Fruit fly (Drosophila melanogaster): Measurements from ENCODE around the gene hoe2.

hoe2 gene

DNA sequence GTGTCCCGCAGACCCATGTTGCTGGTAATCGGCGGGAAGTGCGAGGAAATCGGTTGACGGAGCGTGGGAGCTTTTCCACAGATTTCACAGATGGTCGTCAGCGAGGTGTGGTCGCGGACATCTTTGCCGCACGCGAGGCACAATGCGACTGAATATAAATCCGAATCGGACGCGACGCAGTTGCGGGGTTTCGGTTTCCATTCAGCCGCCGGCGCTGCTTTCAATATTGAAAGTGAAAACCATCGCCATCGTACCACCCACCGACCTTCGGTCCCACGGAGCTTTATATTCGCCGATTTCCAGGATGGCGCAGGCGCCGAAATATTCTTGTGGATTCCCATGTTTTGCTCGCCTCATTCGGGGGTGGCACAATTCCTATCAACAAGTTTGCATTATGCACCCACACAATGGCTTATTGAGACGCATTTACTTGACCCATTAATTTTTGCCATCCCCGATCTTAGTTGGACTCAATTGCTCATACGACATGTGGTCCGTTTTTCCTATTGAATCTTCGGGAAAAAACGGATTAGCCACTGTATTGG is at the start of gene hoe2:
Gene hoe2 (minus strand): TSS at position 126 of the 545 bp plus-strand sequence.
- TF ChIP-seq Sin3A (optimal IDR thresholded peaks at IDR 0.05): no peak
- no peak for TF ChIP-seq ttk (optimal IDR thresholded peaks at IDR 0.05)
- no peak for TF ChIP-seq psq (optimal IDR thresholded peaks at IDR 0.05)
- TF ChIP-seq h (optimal IDR thresholded peaks at IDR 0.05): no peak
- TF ChIP-seq insv (optimal IDR thresholded peaks at IDR 0.05): no peak
- no peak for TF ChIP-seq Myc (optimal IDR thresholded peaks at IDR 0.05)

DNA sequence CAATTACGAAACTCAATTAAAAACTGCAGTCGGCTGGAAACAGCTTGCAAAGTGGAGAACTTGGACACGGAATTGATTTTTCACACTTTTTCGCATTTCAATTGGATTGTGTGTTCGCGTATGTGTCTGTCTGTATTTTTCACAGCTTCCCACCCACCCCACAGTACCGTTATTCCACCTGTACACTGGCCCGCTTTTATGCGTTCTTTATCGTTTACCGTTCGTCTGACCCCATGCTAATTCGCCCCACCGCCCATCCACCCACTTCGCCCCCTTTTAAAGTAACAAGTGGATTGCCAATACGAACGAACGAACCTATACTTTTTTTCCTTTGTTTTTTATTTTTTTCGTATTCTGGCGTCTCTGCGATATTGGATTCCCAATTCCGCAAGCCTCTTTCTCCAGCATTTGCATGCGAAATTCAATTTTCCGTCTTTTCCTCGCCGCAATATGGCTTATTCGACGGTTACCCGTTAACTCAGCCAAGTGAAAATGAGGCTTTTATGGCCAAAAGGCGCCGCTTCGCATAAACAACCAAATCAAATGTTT is 45.9 kb upstream of the hoe2 start:
- TF ChIP-seq h (optimal IDR thresholded peaks at IDR 0.05) (no peak), psq (optimal IDR thresholded peaks at IDR 0.05) (no peak), Sin3A (optimal IDR thresholded peaks at IDR 0.05) (no peak), insv (optimal IDR thresholded peaks at IDR 0.05) (no peak), Myc (optimal IDR thresholded peaks at IDR 0.05) (no peak), ttk (optimal IDR thresholded peaks at IDR 0.05) (no peak)

DNA sequence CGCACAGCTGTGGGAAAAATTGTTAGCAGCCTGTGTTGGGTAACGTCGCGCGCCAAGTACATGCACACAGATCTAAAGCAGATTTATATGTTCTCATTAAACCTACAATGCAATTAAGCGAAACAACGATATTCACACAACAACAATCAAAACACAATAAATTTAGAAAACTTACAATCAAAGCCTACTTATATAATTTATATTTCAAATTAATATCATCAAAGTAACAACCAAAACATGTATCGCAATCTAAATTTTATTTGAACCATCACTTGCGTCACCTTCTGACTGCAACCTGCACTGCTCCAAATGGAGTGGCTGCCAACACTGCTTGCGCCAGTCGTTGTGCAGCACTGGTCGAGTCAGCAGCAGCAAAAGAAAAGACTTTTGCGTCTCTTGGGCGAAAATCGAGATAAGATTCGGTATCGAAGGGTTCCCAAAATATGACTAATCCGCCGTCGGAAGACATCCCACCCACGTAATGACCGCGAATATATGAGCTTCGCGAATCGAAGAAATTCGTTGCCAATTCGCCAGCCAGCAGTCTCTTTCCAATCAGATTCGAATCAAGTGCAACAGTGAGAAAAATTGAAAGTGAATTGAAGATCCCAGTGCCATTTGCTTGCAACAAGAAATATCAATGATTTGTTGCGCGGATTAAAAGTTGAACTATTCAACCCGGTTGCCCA is 45.2 kb upstream of the hoe2 start, which contains the start of the genes CG8892 and CG34126:
Gene CG8892 (minus strand): TSS at position 315 of the 689 bp plus-strand sequence.
Gene CG34126 (plus strand): TSS at position 337 of the 689 bp plus-strand sequence.
- TF ChIP-seq psq (optimal IDR thresholded peaks at IDR 0.05) (no peak), insv (optimal IDR thresholded peaks at IDR 0.05) (no peak), Myc (optimal IDR thresholded peaks at IDR 0.05) (no peak)

DNA sequence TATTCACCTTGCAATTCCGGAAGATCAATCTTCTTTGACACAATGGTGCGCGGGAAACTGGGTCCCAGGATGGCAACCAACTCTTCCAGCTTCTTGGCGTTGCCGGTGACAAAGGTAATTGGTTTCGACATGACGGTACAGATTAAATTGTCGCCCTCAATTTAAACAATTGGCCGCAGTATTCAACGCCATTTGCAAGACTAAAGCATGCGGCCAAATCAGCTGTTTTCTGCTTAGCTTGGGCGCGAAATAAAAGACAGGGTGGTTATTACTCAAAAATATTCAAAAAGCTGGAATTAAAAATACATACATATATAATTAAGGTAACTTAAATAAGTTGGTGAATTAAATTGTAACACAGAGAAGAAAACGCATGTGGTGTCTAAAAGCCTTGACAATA is 42.9 kb upstream of the hoe2 start, which contains the start of gene CG8891:
Gene CG8891 (minus strand): TSS at position 242 of the 400 bp plus-strand sequence.
- TF ChIP-seq psq (optimal IDR thresholded peaks at IDR 0.05) (no peak), Myc (optimal IDR thresholded peaks at IDR 0.05) (no peak), Sin3A (optimal IDR thresholded peaks at IDR 0.05) (no peak), h (optimal IDR thresholded peaks at IDR 0.05) (no peak), insv (optimal IDR thresholded peaks at IDR 0.05) (no peak), ttk (optimal IDR thresholded peaks at IDR 0.05) (no peak)

DNA sequence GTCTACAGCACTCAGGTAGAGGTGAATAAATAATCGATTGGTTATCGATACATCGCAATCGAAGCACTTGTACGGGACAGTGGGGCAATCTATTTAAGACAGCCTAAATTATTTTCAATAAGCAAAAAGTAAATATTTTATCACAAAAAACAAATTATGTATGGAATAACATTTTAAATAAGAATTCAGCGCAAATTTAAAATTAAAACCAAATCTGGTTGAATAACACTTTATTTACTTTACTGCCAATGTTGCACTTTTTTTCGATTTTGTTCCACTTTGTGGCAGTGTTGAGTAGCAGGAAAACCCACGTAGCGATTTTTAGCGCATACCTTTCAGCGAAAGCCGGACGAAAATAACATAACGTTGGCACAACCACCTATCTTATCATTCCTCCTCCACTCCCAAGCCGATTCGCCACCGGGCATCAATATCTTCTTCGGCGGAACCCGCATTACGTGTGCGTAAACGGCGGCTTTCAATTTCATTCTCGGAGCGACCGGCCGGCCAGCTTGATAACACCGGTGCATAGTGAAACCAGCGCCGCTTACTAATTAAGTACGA is 40.8 kb upstream of the hoe2 start, which contains the start of the genes Gmd and CG3792:
Gene Gmd (minus strand): TSS at position 36 of the 564 bp plus-strand sequence.
Gene CG3792 (plus strand): TSS at position 325 of the 564 bp plus-strand sequence.
- TF ChIP-seq Myc (optimal IDR thresholded peaks at IDR 0.05) (no peak), ttk (optimal IDR thresholded peaks at IDR 0.05) (no peak), insv (optimal IDR thresholded peaks at IDR 0.05) (no peak)

DNA sequence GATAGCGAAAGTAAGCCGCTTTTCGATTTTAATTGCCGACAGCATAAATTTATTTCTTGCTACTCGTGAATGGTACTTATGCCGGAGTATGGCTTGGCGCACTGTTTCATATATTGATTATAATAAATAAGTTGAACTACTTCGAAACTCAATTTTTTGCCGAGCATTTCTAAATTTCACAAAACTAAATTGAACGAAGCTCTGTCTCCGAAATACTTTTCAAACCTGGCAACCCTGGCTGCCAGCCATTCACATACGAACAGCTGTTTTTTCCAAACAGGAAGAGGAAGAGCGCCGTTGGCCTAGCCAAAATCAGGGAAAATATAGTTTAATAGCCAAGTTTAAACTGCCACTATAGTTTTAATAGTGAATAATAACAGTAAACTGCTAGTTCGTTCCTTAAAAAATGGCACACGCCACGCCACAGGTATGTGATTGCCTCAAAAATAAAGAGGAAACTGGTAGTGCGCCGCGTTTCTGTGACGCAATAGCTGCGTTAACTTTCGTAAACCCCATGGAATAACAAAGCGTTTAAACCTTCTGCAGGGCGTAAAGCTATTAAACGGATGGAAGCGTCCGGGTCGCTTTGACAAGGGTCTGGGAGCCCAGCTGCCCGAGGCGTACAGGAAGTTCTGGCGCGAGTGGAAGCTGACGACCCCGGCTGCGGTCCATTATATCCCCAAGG is 37.6 kb upstream of the hoe2 start, which contains the start of gene mRpL28:
Gene mRpL28 (plus strand): TSS at position 246 of the 685 bp plus-strand sequence.
- no peak for TF ChIP-seq Sin3A (optimal IDR thresholded peaks at IDR 0.05)
- TF ChIP-seq ttk (optimal IDR thresholded peaks at IDR 0.05): no peak
- no peak for TF ChIP-seq psq (optimal IDR thresholded peaks at IDR 0.05)

DNA sequence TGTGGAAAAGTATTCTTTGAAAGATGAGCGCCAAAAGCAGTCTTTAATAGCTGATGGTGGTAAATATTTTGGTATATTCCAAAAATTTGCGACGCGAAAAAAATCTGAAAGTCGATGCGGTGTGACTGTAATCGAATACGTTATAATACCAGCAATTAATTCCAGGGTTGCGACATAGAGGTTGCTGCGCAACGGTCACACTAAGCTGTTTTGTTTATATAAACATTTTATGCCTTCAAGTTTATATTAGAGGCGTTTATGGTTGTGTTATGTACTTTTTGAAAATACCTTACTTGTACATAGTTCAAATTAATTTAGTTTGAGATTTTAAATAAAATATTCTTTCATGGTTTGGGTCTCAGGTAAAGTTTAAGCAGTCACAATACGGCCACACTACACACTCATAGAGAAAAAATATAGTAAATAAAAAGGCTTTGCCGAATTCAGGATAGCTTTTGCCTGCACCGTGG is 35.1 kb upstream of the hoe2 start, which contains the start of gene CG14043:
Gene CG14043 (plus strand): TSS at position 374 of the 470 bp plus-strand sequence.
- TF ChIP-seq ttk (optimal IDR thresholded peaks at IDR 0.05) (no peak), h (optimal IDR thresholded peaks at IDR 0.05) (no peak), insv (optimal IDR thresholded peaks at IDR 0.05) (no peak), psq (optimal IDR thresholded peaks at IDR 0.05) (no peak), Myc (optimal IDR thresholded peaks at IDR 0.05) (no peak), Sin3A (optimal IDR thresholded peaks at IDR 0.05) (no peak)

DNA sequence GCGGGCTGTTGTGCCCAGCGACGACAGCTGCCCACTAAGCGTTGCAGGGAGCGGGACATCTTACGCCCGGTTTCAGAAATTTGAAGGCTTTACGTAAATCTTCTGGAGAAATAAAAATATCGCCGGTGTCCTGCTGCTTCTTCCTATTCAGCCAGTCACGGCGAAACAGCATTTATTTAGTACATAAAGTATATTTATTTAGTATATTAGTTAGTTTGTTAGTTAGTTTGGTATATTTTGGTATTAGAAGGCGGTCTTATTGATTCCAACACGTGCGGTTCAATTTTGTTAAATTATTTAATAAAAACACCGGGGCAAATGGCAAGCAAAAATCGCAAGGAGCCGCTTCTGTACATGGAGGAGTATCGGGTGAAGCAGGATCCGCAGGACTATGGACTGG is 32.5 kb upstream of the hoe2 start, which contains the start of the genes Scox and Polr1C:
Gene Scox (minus strand): TSS at position 169 of the 400 bp plus-strand sequence.
Gene Polr1C (plus strand): TSS at position 238 of the 400 bp plus-strand sequence.
- TF ChIP-seq Myc (optimal IDR thresholded peaks at IDR 0.05) (no peak), ttk (optimal IDR thresholded peaks at IDR 0.05) (no peak), Sin3A (optimal IDR thresholded peaks at IDR 0.05) (no peak), h (optimal IDR thresholded peaks at IDR 0.05) (no peak), psq (optimal IDR thresholded peaks at IDR 0.05) (no peak), insv (optimal IDR thresholded peaks at IDR 0.05) (no peak)

DNA sequence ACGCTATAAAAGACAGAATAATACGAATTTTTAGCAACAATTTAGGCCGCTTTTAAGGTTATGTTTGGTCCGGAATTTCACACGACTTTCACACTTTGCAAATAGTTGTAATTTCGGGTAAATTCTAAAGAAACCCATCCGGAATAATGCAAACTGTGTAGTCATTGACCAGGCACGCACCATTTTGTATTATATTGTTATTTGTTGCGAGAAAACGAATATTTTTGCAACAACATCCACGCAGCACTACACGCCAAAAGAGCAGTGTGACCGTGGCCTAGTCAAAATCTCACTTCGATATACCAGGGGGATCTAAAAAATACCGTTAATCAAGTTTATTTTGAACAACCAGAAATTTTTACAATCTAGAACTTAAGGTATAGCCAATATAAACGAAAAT is 31.3 kb upstream of the hoe2 start, which contains the start of gene eIF3i:
Gene eIF3i (minus strand): TSS at position 265 of the 400 bp plus-strand sequence.
- TF ChIP-seq insv (optimal IDR thresholded peaks at IDR 0.05): no peak
- TF ChIP-seq Myc (optimal IDR thresholded peaks at IDR 0.05): no peak
- no peak for TF ChIP-seq Sin3A (optimal IDR thresholded peaks at IDR 0.05)
- TF ChIP-seq ttk (optimal IDR thresholded peaks at IDR 0.05): no peak
- TF ChIP-seq psq (optimal IDR thresholded peaks at IDR 0.05): no peak
- no peak for TF ChIP-seq h (optimal IDR thresholded peaks at IDR 0.05)

DNA sequence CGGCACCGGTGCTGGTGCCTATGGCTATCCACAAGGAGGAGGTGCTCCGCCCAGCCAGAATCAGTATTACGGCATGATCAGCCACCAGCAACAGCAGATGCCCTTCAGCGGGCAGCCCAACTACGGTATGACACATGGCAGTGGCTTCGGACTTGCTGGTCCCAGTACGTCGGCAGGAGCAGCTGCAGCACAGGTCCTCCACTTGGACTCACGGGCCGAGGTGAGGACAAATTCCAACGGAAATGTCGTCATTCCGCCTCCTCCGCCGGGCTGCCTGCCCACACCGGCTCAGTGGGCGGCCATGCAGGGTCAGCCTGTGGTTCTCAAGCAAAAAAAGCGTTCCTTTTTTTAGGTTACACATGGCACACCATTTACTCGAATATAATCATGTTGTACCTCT is 29.7 kb upstream of the hoe2 start:
- TF ChIP-seq Sin3A (optimal IDR thresholded peaks at IDR 0.05): no peak
- no peak for TF ChIP-seq h (optimal IDR thresholded peaks at IDR 0.05)
- no peak for TF ChIP-seq Myc (optimal IDR thresholded peaks at IDR 0.05)
- no peak for TF ChIP-seq insv (optimal IDR thresholded peaks at IDR 0.05)
- TF ChIP-seq ttk (optimal IDR thresholded peaks at IDR 0.05): no peak
- no peak for TF ChIP-seq psq (optimal IDR thresholded peaks at IDR 0.05)

DNA sequence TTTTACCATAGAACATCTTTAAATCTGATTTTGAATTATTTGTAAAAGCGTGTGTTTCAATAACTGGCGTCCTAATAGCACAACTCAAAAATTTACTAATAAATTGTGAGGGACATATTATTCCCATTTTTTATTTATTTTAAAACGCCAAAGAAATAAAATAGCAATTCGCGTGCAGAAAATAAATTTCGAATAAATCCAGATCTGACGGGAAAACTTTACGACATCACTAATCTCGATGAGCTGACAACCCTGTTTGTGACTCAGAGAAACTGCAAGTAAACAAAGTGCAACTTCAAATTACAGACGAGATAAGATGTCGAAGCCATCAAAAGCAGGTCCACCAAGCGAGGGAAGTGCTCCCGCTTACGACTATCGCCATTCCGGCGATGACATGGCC is 29.2 kb upstream of the hoe2 start, which contains the start of gene CG34125:
Gene CG34125 (plus strand): TSS at position 254 of the 400 bp plus-strand sequence.
- TF ChIP-seq Sin3A (optimal IDR thresholded peaks at IDR 0.05) (no peak), Myc (optimal IDR thresholded peaks at IDR 0.05) (no peak), ttk (optimal IDR thresholded peaks at IDR 0.05) (no peak), h (optimal IDR thresholded peaks at IDR 0.05) (no peak), insv (optimal IDR thresholded peaks at IDR 0.05) (no peak), psq (optimal IDR thresholded peaks at IDR 0.05) (no peak)
